Worm (Caenorhabditis elegans): ENCODE data around the gene gna-1.
A peak's percentile ranks its signal among the peaks of the same experiment; 100 is the strongest.

The gna-1 gene

ce11 chrV:10333843-10334242, 13.9 kb upstream of the gna-1 start:
- no peak for TF ChIP-seq Y67H2A.10 (GFP tag; conservative IDR thresholded peaks at IDR 0.05)
- TF ChIP-seq sea-2 (GFP tag; IDR thresholded peaks at IDR 0.05), result no peak
- TF ChIP-seq atf-7 (tag; optimal IDR thresholded peaks at IDR 0.05), result peak; percentile 78
- TF ChIP-seq nhr-27 (tag; optimal IDR thresholded peaks at IDR 0.05), result no peak
- peak; percentile 63 for TF ChIP-seq ztf-22 (GFP tag; optimal IDR thresholded peaks at IDR 0.05)
- TF ChIP-seq dox-1 (GFP tag; IDR thresholded peaks at IDR 0.05), result peak; percentile 17; the same call in 1 of the 2 replicates
- no peak for TF ChIP-seq xnd-1 (tag; optimal IDR thresholded peaks at IDR 0.05)
- TF ChIP-seq unc-62 (GFP tag; optimal IDR thresholded peaks at IDR 0.05), result peak; percentile 71
- peak; percentile 33 to 43 for TF ChIP-seq let-607 (tag; optimal IDR thresholded peaks at IDR 0.05)
- no peak for TF ChIP-seq hmg-20 (GFP tag; IDR thresholded peaks at IDR 0.05)
- peak; percentile 97 for TF ChIP-seq nhr-80 (tag; optimal IDR thresholded peaks at IDR 0.05)
- no peak for TF ChIP-seq B0336.3 (GFP tag; IDR thresholded peaks at IDR 0.05)
- TF ChIP-seq nhr-90 (tag; optimal IDR thresholded peaks at IDR 0.05), result peak; percentile 17
- TF ChIP-seq ets-4 (GFP tag; optimal IDR thresholded peaks at IDR 0.05), result peak; percentile 60
- no peak for TF ChIP-seq hlh-12 (tag; optimal IDR thresholded peaks at IDR 0.05)
- no peak for TF ChIP-seq F33H1.4 (GFP tag; IDR thresholded peaks at IDR 0.05)
- no peak for TF ChIP-seq cebp-1 (GFP tag; IDR thresholded peaks at IDR 0.05)
- peak; percentile 57 for TF ChIP-seq cebp-1 (tag; optimal IDR thresholded peaks at IDR 0.05)
- 0 out of 2 replicates have a peak, but pooled peaks have one; percentile 11 for TF ChIP-seq C06A6.2 (GFP tag; conservative IDR thresholded peaks at IDR 0.05)
- TF ChIP-seq tbp1 (GFP tag; optimal IDR thresholded peaks at IDR 0.05), result peak; percentile 6
- 0 out of 2 replicates have a peak, but pooled peaks have one; percentile 17 for TF ChIP-seq egl-44 (GFP tag; IDR thresholded peaks at IDR 0.05)

ce11 chrV:10332012-10332411, 12.1 kb upstream of the gna-1 start, which contains the start of gene crm-1:
Gene crm-1, minus strand, starts transcription at chrV:10332112.
- TF ChIP-seq nhr-80 (tag; optimal IDR thresholded peaks at IDR 0.05) (no peak), snpc-4 (GFP tag; optimal IDR thresholded peaks at IDR 0.05) (no peak), snpc-4 (tag; optimal IDR thresholded peaks at IDR 0.05) (no peak), Y53G8AR.9 (GFP tag; conservative IDR thresholded peaks at IDR 0.05) (no peak), cebp-1 (GFP tag; IDR thresholded peaks at IDR 0.05) (no peak), cebp-1 (tag; optimal IDR thresholded peaks at IDR 0.05) (no peak), madf-3 (GFP tag; IDR thresholded peaks at IDR 0.05) (0 out of 2 replicates have a peak, but pooled peaks have one; percentile 22), attf-5 (GFP tag; optimal IDR thresholded peaks at IDR 0.05) (no peak)

ce11 chrV:10328080-10328479, 8.1 kb upstream of the gna-1 start:
- TF ChIP-seq K11D2.4 (GFP tag; IDR thresholded peaks at IDR 0.05) (no peak), attf-6 (GFP tag; IDR thresholded peaks at IDR 0.05) (no peak), tlf-1 (GFP tag; optimal IDR thresholded peaks at IDR 0.05) (no peak), lin-26 (GFP tag; IDR thresholded peaks at IDR 0.05) (no peak), snpc-4 (GFP tag; optimal IDR thresholded peaks at IDR 0.05) (no peak), snpc-4 (tag; optimal IDR thresholded peaks at IDR 0.05) (no peak), lag-1 (GFP tag; IDR thresholded peaks at IDR 0.05) (no peak), F37B4.10 (GFP tag; IDR thresholded peaks at IDR 0.05) (no peak), lin-54 (GFP tag; optimal IDR thresholded peaks at IDR 0.05) (no peak), ceh-100 (GFP tag; IDR thresholded peaks at IDR 0.05) (no peak), F57A8.1 (GFP tag; optimal IDR thresholded peaks at IDR 0.05) (no peak), rec-8 (tag; optimal IDR thresholded peaks at IDR 0.05) (no peak), B0035.1 (tag; optimal IDR thresholded peaks at IDR 0.05) (no peak), T07F8.4 (tag; optimal IDR thresholded peaks at IDR 0.05) (no peak), F22D6.2 (tag; optimal IDR thresholded peaks at IDR 0.05) (no peak), cebp-1 (GFP tag; IDR thresholded peaks at IDR 0.05) (no peak), cebp-1 (tag; optimal IDR thresholded peaks at IDR 0.05) (no peak)
